Worm (Caenorhabditis elegans) whole organism, L1 larva: ENCODE data around the gene egg-3.

Source experiments
- C04F5.9 ChIP-seq: sonication (generic microtip); optimal IDR thresholded peaks from 2 replicates; lab custom pipeline; 2016; ENCODE audit warnings: missing genetic modification characterization, missing compliant biosample characterization
- C16A3.4 ChIP-seq: fragments of 150-350 bp; optimal IDR thresholded peaks from 2 replicates; lab custom pipeline; 2014; ENCODE audit warnings: missing biosample characterization, missing genetic modification characterization
- C34B4.2 ChIP-seq: sonication (generic microtip); optimal IDR thresholded peaks from 2 replicates; lab custom pipeline; 2017; ENCODE audit warnings: mild to moderate bottlenecking, missing genetic modification characterization, missing compliant biosample characterization
- F16B12.6 ChIP-seq: fragments of 150-350 bp; optimal IDR thresholded peaks from 2 replicates; lab custom pipeline; 2014; ENCODE audit warnings: missing biosample characterization, missing genetic modification characterization
- alr-1 ChIP-seq: fragments of 200-800 bp; sonication (Bioruptor generic); optimal IDR thresholded peaks from 2 replicates; lab custom pipeline; 2018; ENCODE audit warnings: borderline replicate concordance, mild to moderate bottlenecking, missing genetic modification characterization, missing compliant biosample characterization
- aly-2 ChIP-seq: fragments of 150-350 bp; optimal IDR thresholded peaks from 2 replicates; lab custom pipeline; 2014; ENCODE audit warnings: missing biosample characterization, missing genetic modification characterization
- ama-1 ChIP-seq: fragments of 150-350 bp; optimal IDR thresholded peaks from 2 replicates; lab custom pipeline; 2014
- blmp-1 ChIP-seq: fragments of 150-350 bp; optimal IDR thresholded peaks from 2 replicates; lab custom pipeline; 2014; ENCODE audit warnings: missing biosample characterization, missing genetic modification characterization
- ceh-63 ChIP-seq: fragments of 200-800 bp; sonication (Bioruptor generic); optimal IDR thresholded peaks from 2 replicates; lab custom pipeline; 2018; ENCODE audit warnings: mild to moderate bottlenecking, missing genetic modification characterization, missing compliant biosample characterization
- ceh-82 ChIP-seq, 3 experiments: fragments of 150-350 bp in 1 of 3; sonication (generic microtip) in 2 of 3; optimal IDR thresholded peaks; 2 replicates each; lab custom pipeline; 2014 to 2017; ENCODE audit warnings: missing biosample characterization in 3 of 3, missing genetic modification characterization in 3 of 3
- ceh-90 ChIP-seq: sonication (generic microtip); optimal IDR thresholded peaks from 2 replicates; lab custom pipeline; 2016; ENCODE audit warnings: missing genetic modification characterization, missing compliant biosample characterization
- dsc-1 ChIP-seq: sonication (generic microtip); optimal IDR thresholded peaks from 2 replicates; lab custom pipeline; 2016; ENCODE audit warnings: mild to moderate bottlenecking, missing genetic modification characterization, missing compliant biosample characterization
- egl-13 ChIP-seq: sonication (generic microtip); optimal IDR thresholded peaks from 2 replicates; lab custom pipeline; 2016; ENCODE audit warnings: missing genotype, missing genetic modification reagents, missing genetic modification characterization, missing compliant biosample characterization
- egl-27 ChIP-seq, 2 experiments: fragments of 150-350 bp in 1 of 2; sonication (generic microtip); optimal IDR thresholded peaks; 3 replicates each; lab custom pipeline; 2017 to 2018; ENCODE audit warnings: missing biosample characterization in 2 of 2, missing genetic modification characterization in 2 of 2, missing genetic modification reagents in 2 of 2
- elt-2 ChIP-seq: sonication (generic microtip); optimal IDR thresholded peaks from 2 replicates; lab custom pipeline; 2016; ENCODE audit warnings: missing genetic modification characterization, mild to moderate bottlenecking, inconsistent platforms, missing compliant biosample characterization, missing genetic modification reagents
- grh-1 ChIP-seq: fragments of 200-800 bp; sonication (Bioruptor generic); IDR thresholded peaks from 2 replicates; pipeline ENCODE4 v1.3.6; 2022; ENCODE audit warnings: missing genetic modification reagents, missing genetic modification characterization, missing compliant biosample characterization
- isw-1 ChIP-seq: fragments of 200-800 bp; sonication (Bioruptor generic); IDR thresholded peaks from 2 replicates; pipeline ENCODE4 v1.3.6; 2022; ENCODE audit warnings: missing genetic modification characterization, missing compliant biosample characterization
- lin-13 ChIP-seq: fragments of 150-350 bp; optimal IDR thresholded peaks from 2 replicates; lab custom pipeline; 2014; ENCODE audit warnings: missing biosample characterization, missing genetic modification reagents, missing genetic modification characterization
- lin-14 ChIP-seq: fragments of 200-800 bp; sonication (Bioruptor generic); optimal IDR thresholded peaks from 2 replicates; lab custom pipeline; 2018; ENCODE audit warnings: mild to moderate bottlenecking, missing genetic modification characterization, moderate library complexity, missing compliant biosample characterization
- lin-39 ChIP-seq: fragments of 150-350 bp; optimal IDR thresholded peaks from 2 replicates; lab custom pipeline; 2014; ENCODE audit warnings: missing biosample characterization, missing genetic modification reagents, missing genetic modification characterization
- mab-9 ChIP-seq: fragments of 200-800 bp; sonication (Bioruptor generic); IDR thresholded peaks from 2 replicates; pipeline ENCODE4 v1.3.6; 2022; ENCODE audit warnings: missing genetic modification reagents, missing genetic modification characterization, missing compliant biosample characterization
- mdl-1 ChIP-seq, 2 experiments: fragments of 150-350 bp; optimal IDR thresholded peaks; 2 replicates each; lab custom pipeline; 2014 to 2017; ENCODE audit warnings: missing biosample characterization in 2 of 2, missing genetic modification characterization in 2 of 2, inconsistent platforms in 1 of 2
- mef-2 ChIP-seq: fragments of 150-350 bp; optimal IDR thresholded peaks from 2 replicates; lab custom pipeline; 2014; ENCODE audit warnings: missing biosample characterization, missing genetic modification characterization
- mep-1 ChIP-seq: fragments of 150-350 bp; optimal IDR thresholded peaks from 2 replicates; lab custom pipeline; 2014; ENCODE audit warnings: missing biosample characterization, missing genetic modification characterization
- nhr-237 ChIP-seq: fragments of 150-350 bp; optimal IDR thresholded peaks from 2 replicates; lab custom pipeline; 2014; ENCODE audit warnings: missing biosample characterization, missing genetic modification characterization
- nhr-84 ChIP-seq: sonication (generic microtip); optimal IDR thresholded peaks from 2 replicates; lab custom pipeline; 2017; ENCODE audit warnings: missing biosample characterization, missing genetic modification characterization
- nhr-85 ChIP-seq: sonication (generic microtip); peaks from one replicate; lab custom pipeline; 2016; ENCODE audit warnings: missing genetic modification characterization, inconsistent platforms, missing compliant biosample characterization
- nhr-90 ChIP-seq: sonication (generic microtip); optimal IDR thresholded peaks from 2 replicates; lab custom pipeline; 2016; ENCODE audit warnings: mild to moderate bottlenecking, missing genetic modification characterization, missing compliant biosample characterization; ENCODE audit not compliant: poor library complexity
- pax-3 ChIP-seq: fragments of 200-800 bp; sonication (Bioruptor generic); optimal IDR thresholded peaks from 2 replicates; lab custom pipeline; 2018; ENCODE audit warnings: mild to moderate bottlenecking, missing genetic modification characterization, moderate library complexity, missing compliant biosample characterization
- skn-1 ChIP-seq: fragments of 150-350 bp; optimal IDR thresholded peaks from 2 replicates; lab custom pipeline; 2014; ENCODE audit warnings: missing biosample characterization, missing genetic modification characterization
- snpc-4 ChIP-seq: fragments of 150-350 bp; optimal IDR thresholded peaks from 2 replicates; lab custom pipeline; 2014; ENCODE audit warnings: missing biosample characterization, missing genetic modification characterization
- snu-23 ChIP-seq: sonication (generic microtip); optimal IDR thresholded peaks from 2 replicates; lab custom pipeline; 2016; ENCODE audit warnings: missing genetic modification characterization, missing compliant biosample characterization
- sox-4 ChIP-seq: sonication (generic microtip); optimal IDR thresholded peaks from 2 replicates; lab custom pipeline; 2016; ENCODE audit warnings: missing genetic modification characterization, missing compliant biosample characterization
- sptf-1 ChIP-seq: fragments of 150-350 bp; optimal IDR thresholded peaks from 2 replicates; lab custom pipeline; 2014; ENCODE audit warnings: missing biosample characterization, missing genetic modification characterization
- tbx-2 ChIP-seq: sonication (generic microtip); optimal IDR thresholded peaks from 2 replicates; lab custom pipeline; 2016; ENCODE audit warnings: missing genetic modification characterization, missing compliant biosample characterization
- tlp-1 ChIP-seq: fragments of 150-350 bp; optimal IDR thresholded peaks from 2 replicates; lab custom pipeline; 2014; ENCODE audit warnings: missing biosample characterization, missing genetic modification characterization
- unc-98 ChIP-seq: fragments of 200-800 bp; sonication (Bioruptor generic); IDR thresholded peaks from 2 replicates; pipeline ENCODE4 v1.3.6; 2022; ENCODE audit warnings: missing genetic modification characterization, missing compliant biosample characterization
- vab-15 ChIP-seq: sonication (generic microtip); optimal IDR thresholded peaks from 2 replicates; lab custom pipeline; 2017; ENCODE audit warnings: missing genotype, mild to moderate bottlenecking, missing genetic modification characterization, missing compliant biosample characterization
- xbp-1 ChIP-seq: sonication (generic microtip); optimal IDR thresholded peaks from 2 replicates; lab custom pipeline; 2016; ENCODE audit warnings: missing genetic modification characterization, missing compliant biosample characterization
- zag-1 ChIP-seq: fragments of 150-350 bp; optimal IDR thresholded peaks from 2 replicates; lab custom pipeline; 2014; ENCODE audit warnings: missing biosample characterization, missing genetic modification characterization
- ztf-11 ChIP-seq, 2 experiments: sonication (generic microtip); optimal IDR thresholded peaks; 2 replicates each; lab custom pipeline; 2016 to 2017; ENCODE audit warnings: missing genetic modification characterization in 2 of 2, missing biosample characterization in 1 of 2, missing compliant biosample characterization in 1 of 2

The egg-3 gene

ce11 chrII:10887097-10887496 lies 2.9 kb upstream of the egg-3 start (continued):
- no peak for TF ChIP-seq snpc-4 (tag; lab: Kevin White, UChicago)
- no peak for TF ChIP-seq lin-13 (GFP tag; lab: Kevin White, UChicago)
- peak; percentile 21 for TF ChIP-seq mep-1
- TF ChIP-seq vab-15 (tag; lab: Kevin White, UChicago) = no peak
- no peak for TF ChIP-seq pax-3 (tag; lab: Kevin White, UChicago)
- no peak for TF ChIP-seq nhr-90
- no peak for TF ChIP-seq C16A3.4 (tag; lab: Kevin White, UChicago)
- TF ChIP-seq grh-1 (GFP tag; lab: Robert Waterston, UW) = no peak
- no peak for TF ChIP-seq elt-2 (tag; lab: Kevin White, UChicago)
- TF ChIP-seq ama-1 (lab: Kevin White, UChicago) = no peak
- no peak for TF ChIP-seq tbx-2 (tag; lab: Kevin White, UChicago)
- no peak for TF ChIP-seq F16B12.6
- TF ChIP-seq mab-9 (GFP tag; lab: Robert Waterston, UW) = no peak
- no peak for TF ChIP-seq xbp-1 (tag; lab: Kevin White, UChicago)
- peak in 1 of 3 experiments; percentile 5 for TF ChIP-seq ceh-82 (tag; optimal IDR thresholded peaks at IDR 0.05; lab: Kevin White, UChicago)
- no peak for TF ChIP-seq nhr-84 (tag; lab: Kevin White, UChicago)
- TF ChIP-seq egl-27 (tag; optimal IDR thresholded peaks at IDR 0.05; lab: Kevin White, UChicago) = no peak
- TF ChIP-seq ztf-11 (tag; optimal IDR thresholded peaks at IDR 0.05; lab: Kevin White, UChicago) = no peak
- TF ChIP-seq lin-39 = no peak
- no peak for TF ChIP-seq aly-2 (tag; lab: Kevin White, UChicago)
- no peak for TF ChIP-seq C04F5.9 (tag; lab: Kevin White, UChicago)
- peak; percentile 76 for TF ChIP-seq blmp-1 (tag; lab: Kevin White, UChicago)
- TF ChIP-seq alr-1 = no peak
- TF ChIP-seq egl-13 = no peak
- peak; percentile 41 for TF ChIP-seq snu-23 (GFP tag; lab: Kevin White, UChicago)
- peak; percentile 31 for TF ChIP-seq skn-1 (tag; lab: Kevin White, UChicago)

DNA sequence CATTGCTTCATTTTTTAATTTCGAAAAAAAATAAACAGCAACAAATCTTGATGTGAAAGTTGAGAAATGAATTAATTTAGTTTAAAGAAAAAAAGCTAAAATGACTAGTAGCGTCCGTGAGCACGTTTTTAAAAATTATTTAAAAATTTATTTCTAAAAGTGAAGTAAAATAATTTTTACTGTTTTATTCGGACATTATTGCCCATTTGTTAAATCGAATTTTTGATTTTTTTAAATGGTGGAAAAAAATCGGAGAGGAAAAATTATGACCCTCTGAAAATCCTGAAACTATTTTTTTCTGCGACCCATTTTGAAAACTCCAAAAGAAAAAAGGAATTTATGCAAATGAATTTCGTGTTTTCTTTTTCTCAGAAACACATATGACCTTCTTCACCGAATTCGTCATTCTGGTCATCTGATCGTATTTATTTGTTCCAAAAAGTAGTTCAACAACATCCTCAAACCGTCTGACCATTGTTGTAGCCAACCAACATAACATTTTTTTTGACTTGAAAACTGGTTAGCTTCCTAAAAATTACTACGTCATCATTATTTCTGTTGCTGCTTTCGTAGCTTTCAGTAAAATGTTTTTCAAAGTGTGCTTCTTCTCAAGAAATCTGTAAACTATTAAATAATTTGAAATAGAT lies 1.8 kb upstream of the egg-3 start, which contains the start of gene F44F4.3:
TSS of gene F44F4.3 (minus strand) at position 51 of the 647 bp plus-strand sequence.
- TF ChIP-seq nhr-85 (tag; lab: Kevin White, UChicago) = peak; percentile 53
- TF ChIP-seq blmp-1 (tag; lab: Kevin White, UChicago) = peak; percentile 12
- TF ChIP-seq snpc-4 (tag; lab: Kevin White, UChicago) = no peak
- TF ChIP-seq unc-98 (GFP tag; lab: Robert Waterston, UW) = no peak

DNA sequence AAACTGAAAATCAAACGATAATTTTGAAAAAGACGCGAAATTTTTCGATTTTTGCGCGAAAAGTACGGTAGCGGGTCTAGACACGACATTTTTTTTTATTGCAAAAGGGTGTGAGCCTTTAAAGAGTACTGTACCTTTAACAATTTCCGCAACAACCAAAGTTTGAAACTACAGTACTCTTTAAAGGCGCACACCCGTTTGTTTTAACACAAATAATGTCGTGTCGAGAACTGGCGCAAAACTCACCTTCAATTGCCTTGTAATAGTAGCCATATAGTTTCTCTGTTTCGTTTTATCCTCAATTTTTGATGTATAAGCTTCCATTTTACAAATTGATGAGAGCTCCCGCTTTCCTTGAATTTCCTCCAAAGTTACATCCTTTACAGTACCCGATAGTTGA lies 1.0 kb upstream of the egg-3 start:
- TF ChIP-seq ceh-90 (tag; lab: Kevin White, UChicago) = no peak

ce11 chrII:10880625-10881024 lies 3.6 kb downstream of the egg-3 start, which contains the start of gene lurp-1:
Gene lurp-1 (plus strand): TSS chrII:10880925.
- TF ChIP-seq ceh-63 (GFP tag; lab: Kevin White, UChicago) (no peak), mdl-1 (tag; optimal IDR thresholded peaks at IDR 0.05; lab: Kevin White, UChicago) (no peak), sox-4 (tag; lab: Kevin White, UChicago) (no peak), nhr-237 (no peak), dsc-1 (peak; percentile 69), xbp-1 (tag; lab: Kevin White, UChicago) (no peak), mep-1 (no peak)

ce11 chrII:10873631-10874030 lies 10.6 kb downstream of the egg-3 start, which contains the start of gene orc-2:
Gene orc-2 (plus strand): TSS chrII:10873931.
- no peak for TF ChIP-seq sptf-1 (tag; lab: Kevin White, UChicago)
- no peak for TF ChIP-seq nhr-237
- no peak for TF ChIP-seq lin-14 (GFP tag; lab: Kevin White, UChicago)
- no peak for TF ChIP-seq mef-2
- no peak for TF ChIP-seq unc-98 (GFP tag; lab: Robert Waterston, UW)
- no peak for TF ChIP-seq egl-27 (tag; optimal IDR thresholded peaks at IDR 0.05; lab: Kevin White, UChicago)
- no peak for TF ChIP-seq sox-4 (tag; lab: Kevin White, UChicago)
- no peak for TF ChIP-seq C34B4.2 (tag; lab: Kevin White, UChicago)
- TF ChIP-seq C04F5.9 (tag; lab: Kevin White, UChicago) = no peak
- TF ChIP-seq snpc-4 (tag; lab: Kevin White, UChicago) = no peak
- TF ChIP-seq tlp-1 (tag; lab: Kevin White, UChicago) = no peak
- TF ChIP-seq mab-9 (GFP tag; lab: Robert Waterston, UW) = no peak
- no peak for TF ChIP-seq zag-1 (tag; lab: Kevin White, UChicago)
- TF ChIP-seq isw-1 = no peak
- TF ChIP-seq, all 84 proteins: peak for 0
